Fruit fly (Drosophila melanogaster) Kc167 (cell line): Measurements from ENCODE around the gene CG32812.

ENCODE experiments used
- Myc ChIP-seq: fragments of >200 bp; optimal IDR thresholded peaks from 2 replicates; lab custom pipeline; 2017; ENCODE audit warnings: missing external identifiers
- Sin3A ChIP-seq: fragments of >200 bp; optimal IDR thresholded peaks from 2 replicates; lab custom pipeline; 2018; ENCODE audit warnings: missing external identifiers
- h ChIP-seq: fragments of >200 bp; optimal IDR thresholded peaks from 3 replicates; lab custom pipeline; 2018; ENCODE audit warnings: missing external identifiers
- insv ChIP-seq: fragments of >200 bp; optimal IDR thresholded peaks from 3 replicates; lab custom pipeline; 2018; ENCODE audit warnings: missing external identifiers
- psq ChIP-seq: fragments of >200 bp; optimal IDR thresholded peaks from 2 replicates; lab custom pipeline; 2017; ENCODE audit warnings: missing external identifiers
- ttk ChIP-seq: sonication (Bioruptor generic); optimal IDR thresholded peaks from 2 replicates; lab custom pipeline; 2017; ENCODE audit warnings: missing external identifiers

Gene CG32812

dm6 chrX:1278825-1279643 lies 8.1 kb upstream of the CG32812 start:
- TF ChIP-seq Myc, result no peak
- no peak for TF ChIP-seq h (lab: Kevin White, UChicago)
- TF ChIP-seq Sin3A (lab: Kevin White, UChicago), result no peak
- TF ChIP-seq ttk (lab: Kevin White, UChicago), result no peak
- no peak for TF ChIP-seq psq (lab: Kevin White, UChicago)
- TF ChIP-seq insv (lab: Kevin White, UChicago), result no peak

DNA sequence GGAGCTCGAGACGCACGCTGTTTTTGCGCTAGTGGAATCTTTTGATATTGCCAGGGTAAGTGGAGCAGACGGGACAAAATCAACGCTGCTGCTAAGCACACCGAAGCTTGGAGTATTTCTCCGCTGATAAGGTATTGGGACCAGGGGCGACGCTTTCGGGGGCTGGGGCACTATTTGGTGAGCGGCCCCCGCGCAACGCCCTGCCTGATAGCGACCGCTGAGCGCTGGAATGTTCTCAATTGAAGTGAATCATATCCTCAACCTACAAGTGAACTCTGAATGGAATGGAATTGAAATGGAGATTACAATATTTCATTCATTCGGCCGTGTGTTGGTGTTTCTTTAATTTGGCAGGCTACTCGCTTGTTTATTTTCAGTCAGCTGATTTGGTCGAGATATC lies 4.7 kb upstream of the CG32812 start:
- TF ChIP-seq h (lab: Kevin White, UChicago), result no peak
- TF ChIP-seq insv (lab: Kevin White, UChicago), result no peak
- TF ChIP-seq ttk (lab: Kevin White, UChicago), result no peak
- TF ChIP-seq psq (lab: Kevin White, UChicago), result no peak
- no peak for TF ChIP-seq Sin3A (lab: Kevin White, UChicago)
- no peak for TF ChIP-seq Myc

- no peak for TF ChIP-seq psq (lab: Kevin White, UChicago)
Observed at dm6 chrX:1282953-1283568, 4.0 kb upstream of the CG32812 start.

- TF ChIP-seq ttk (lab: Kevin White, UChicago) (no peak), psq (lab: Kevin White, UChicago) (no peak), h (lab: Kevin White, UChicago) (no peak), Myc (no peak), insv (lab: Kevin White, UChicago) (no peak), Sin3A (lab: Kevin White, UChicago) (no peak)
Observed at dm6 chrX:1284238-1284637, 2.9 kb upstream of the CG32812 start.

DNA sequence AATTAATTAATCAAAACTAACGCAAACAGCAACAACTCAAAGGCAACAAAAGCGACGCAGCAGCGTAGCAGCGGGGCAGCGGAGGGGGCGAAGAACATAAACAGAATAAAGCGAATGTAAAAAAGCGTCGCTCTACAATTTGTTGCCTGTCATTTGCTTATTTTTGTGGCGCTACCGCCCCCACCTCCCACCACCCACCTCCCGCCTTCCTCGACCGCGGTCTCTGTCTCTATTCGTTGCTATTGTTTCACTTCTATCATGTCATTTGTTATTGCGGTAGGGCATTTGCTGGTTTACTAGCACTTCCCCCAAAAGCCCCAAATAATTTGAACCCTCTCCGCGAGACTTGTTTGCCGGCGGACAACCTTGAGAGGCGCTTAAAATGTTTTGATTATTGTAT lies 1.8 kb upstream of the CG32812 start:
- no peak for TF ChIP-seq Myc
- TF ChIP-seq Sin3A (lab: Kevin White, UChicago), result no peak
- no peak for TF ChIP-seq psq (lab: Kevin White, UChicago)
- TF ChIP-seq ttk (lab: Kevin White, UChicago), result no peak
- no peak for TF ChIP-seq insv (lab: Kevin White, UChicago)
- TF ChIP-seq h (lab: Kevin White, UChicago), result no peak

- TF ChIP-seq Myc, result no peak
- no peak for TF ChIP-seq insv (lab: Kevin White, UChicago)
- no peak for TF ChIP-seq Sin3A (lab: Kevin White, UChicago)
- TF ChIP-seq psq (lab: Kevin White, UChicago), result no peak
- TF ChIP-seq ttk (lab: Kevin White, UChicago), result no peak
- no peak for TF ChIP-seq h (lab: Kevin White, UChicago)
Observed at dm6 chrX:1286136-1286535, 954 bp upstream of the CG32812 start.

DNA sequence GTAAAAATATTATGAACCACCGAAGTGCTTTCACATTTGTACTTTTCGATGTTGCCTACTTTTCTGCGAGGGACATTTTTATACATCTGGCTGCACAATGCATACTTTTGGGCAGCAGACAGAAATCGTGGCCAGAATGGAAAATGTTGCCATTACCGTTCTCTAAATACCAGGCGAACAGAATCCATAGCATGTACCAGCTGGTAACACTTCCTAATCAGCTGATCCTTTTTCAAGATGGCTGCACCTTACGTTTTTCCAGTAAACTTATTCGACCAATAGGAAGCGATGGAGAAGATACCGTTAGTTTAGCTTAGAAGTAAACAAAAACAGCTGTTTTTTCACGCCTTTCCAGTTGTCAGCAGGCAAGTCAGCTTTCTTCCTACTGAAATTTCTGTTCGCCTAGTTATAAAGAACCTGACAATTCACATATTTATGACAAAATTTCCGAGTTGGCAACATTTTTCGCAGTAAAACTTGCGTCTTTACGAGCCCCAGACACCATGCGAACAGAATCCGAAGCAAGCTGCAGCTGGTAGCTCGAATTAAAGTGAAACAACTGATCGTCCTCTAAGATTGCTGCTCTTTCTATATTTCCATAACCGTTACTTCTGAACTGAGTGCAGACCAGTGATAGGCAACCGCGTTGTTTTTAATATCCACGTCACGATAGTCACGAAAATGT lies 2.0 kb downstream of the CG32812 start:
- TF ChIP-seq Sin3A (lab: Kevin White, UChicago), result no peak
- TF ChIP-seq Myc, result no peak
- TF ChIP-seq ttk (lab: Kevin White, UChicago), result no peak
- no peak for TF ChIP-seq insv (lab: Kevin White, UChicago)
- no peak for TF ChIP-seq h (lab: Kevin White, UChicago)
- no peak for TF ChIP-seq psq (lab: Kevin White, UChicago)

dm6 chrX:1298287-1298686 lies 11.2 kb downstream of the CG32812 start, which contains the start of gene CG32811:
Gene CG32811 (minus strand): TSS chrX:1298387.
- no peak for TF ChIP-seq ttk (lab: Kevin White, UChicago)
- TF ChIP-seq Myc, result no peak
- no peak for TF ChIP-seq Sin3A (lab: Kevin White, UChicago)
- no peak for TF ChIP-seq insv (lab: Kevin White, UChicago)

DNA sequence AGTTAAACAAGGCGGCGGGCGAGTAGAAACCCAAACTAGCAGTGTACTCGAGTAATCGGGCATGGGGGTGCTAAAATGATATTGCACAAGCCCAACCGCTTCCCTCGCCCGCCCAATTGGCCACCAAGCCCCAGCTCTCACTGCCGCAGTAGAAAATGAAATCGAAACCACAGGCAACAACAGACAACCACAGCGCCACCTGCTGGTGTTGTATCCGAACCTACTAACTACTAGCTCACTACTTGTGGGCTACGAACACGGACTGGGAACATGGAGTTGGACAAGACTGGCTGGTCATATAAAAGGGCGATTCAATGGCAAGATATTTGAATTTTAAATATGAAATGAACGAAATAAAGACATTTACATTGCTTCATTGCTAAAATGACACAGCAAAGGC lies 12.8 kb downstream of the CG32812 start:
- TF ChIP-seq Myc, result no peak
- TF ChIP-seq Sin3A (lab: Kevin White, UChicago), result no peak
- no peak for TF ChIP-seq ttk (lab: Kevin White, UChicago)
- no peak for TF ChIP-seq psq (lab: Kevin White, UChicago)
- TF ChIP-seq h (lab: Kevin White, UChicago), result no peak
- TF ChIP-seq insv (lab: Kevin White, UChicago), result no peak

- TF ChIP-seq Sin3A (lab: Kevin White, UChicago) (no peak), h (lab: Kevin White, UChicago) (no peak), insv (lab: Kevin White, UChicago) (no peak), Myc (no peak), ttk (lab: Kevin White, UChicago) (no peak), psq (lab: Kevin White, UChicago) (no peak)
Observed at dm6 chrX:1303961-1304360, 16.9 kb downstream of the CG32812 start.

- TF ChIP-seq Sin3A (lab: Kevin White, UChicago), result no peak
- no peak for TF ChIP-seq h (lab: Kevin White, UChicago)
- no peak for TF ChIP-seq insv (lab: Kevin White, UChicago)
- no peak for TF ChIP-seq ttk (lab: Kevin White, UChicago)
- TF ChIP-seq psq (lab: Kevin White, UChicago), result no peak
- TF ChIP-seq Myc, result no peak
Observed at dm6 chrX:1308444-1308843, 21.4 kb downstream of the CG32812 start.
